Worm (Caenorhabditis elegans) whole organism, L2 larva: ENCODE data around the gene hrpu-1.

Source experiments
- C34F6.9 ChIP-seq: fragments of 150-350 bp; optimal IDR thresholded peaks from 2 replicates; lab custom pipeline; 2014; ENCODE audit warnings: missing biosample characterization, missing genetic modification characterization
- F13H6.1 ChIP-seq: sonication (generic microtip); optimal IDR thresholded peaks from 2 replicates; lab custom pipeline; 2016; ENCODE audit warnings: missing genetic modification characterization, missing compliant biosample characterization
- aly-2 ChIP-seq: fragments of 150-350 bp; optimal IDR thresholded peaks from 2 replicates; lab custom pipeline; 2014; ENCODE audit warnings: missing biosample characterization, missing genetic modification characterization
- egl-27 ChIP-seq: sonication (generic microtip); optimal IDR thresholded peaks from 3 replicates; lab custom pipeline; 2017; ENCODE audit warnings: missing biosample characterization, missing genetic modification reagents, missing genetic modification characterization
- elt-3 ChIP-seq: sonication (generic microtip); optimal IDR thresholded peaks from 2 replicates; lab custom pipeline; 2017; ENCODE audit warnings: missing biosample characterization, missing genetic modification characterization
- fos-1 ChIP-seq: fragments of 150-350 bp; optimal IDR thresholded peaks from 2 replicates; lab custom pipeline; 2014; ENCODE audit warnings: missing biosample characterization, missing genetic modification characterization
- lin-39 ChIP-seq: fragments of 150-350 bp; optimal IDR thresholded peaks from 2 replicates; lab custom pipeline; 2014; ENCODE audit warnings: missing biosample characterization, missing genetic modification reagents, missing genetic modification characterization
- mdl-1 ChIP-seq, 2 experiments: fragments of 150-350 bp in 1 of 2; sonication (generic microtip) in 1 of 2; optimal IDR thresholded peaks; 2 replicates each; lab custom pipeline; 2017; ENCODE audit warnings: missing biosample characterization in 2 of 2, missing genetic modification characterization in 2 of 2
- nhr-237 ChIP-seq: fragments of 150-350 bp; optimal IDR thresholded peaks from 2 replicates; lab custom pipeline; 2014; ENCODE audit warnings: missing biosample characterization, missing genetic modification characterization
- nhr-25 ChIP-seq: fragments of 150-350 bp; sonication (generic microtip); optimal IDR thresholded peaks from 3 replicates; lab custom pipeline; 2014; ENCODE audit warnings: missing biosample characterization, missing genetic modification characterization
- nhr-77 ChIP-seq: fragments of 150-350 bp; optimal IDR thresholded peaks from 2 replicates; lab custom pipeline; 2014; ENCODE audit warnings: missing biosample characterization, missing genetic modification characterization
- skn-1 ChIP-seq: sonication (generic microtip); optimal IDR thresholded peaks from 2 replicates; lab custom pipeline; 2017; ENCODE audit warnings: missing biosample characterization, missing genetic modification characterization
- unc-62 ChIP-seq: fragments of 150-350 bp; optimal IDR thresholded peaks from 2 replicates; lab custom pipeline; 2014; ENCODE audit warnings: missing biosample characterization, missing genetic modification reagents, missing genetic modification characterization
- ztf-11 ChIP-seq: sonication (generic microtip); optimal IDR thresholded peaks from 2 replicates; lab custom pipeline; 2017; ENCODE audit warnings: missing biosample characterization, missing genetic modification characterization

ce11 chrIV:15037492-15037891 is 1.9 kb upstream of the hrpu-1 start:
- TF ChIP-seq nhr-237 (tag; lab: Kevin White, UChicago) (no peak), aly-2 (tag; lab: Kevin White, UChicago) (no peak), lin-39 (tag; lab: Kevin White, UChicago) (no peak), nhr-25 (tag; lab: Kevin White, UChicago) (no peak), unc-62 (GFP tag; lab: Kevin White, UChicago) (no peak), nhr-77 (no peak), ztf-11 (no peak), mdl-1 (tag; optimal IDR thresholded peaks at IDR 0.05; lab: Kevin White, UChicago) (no peak), elt-3 (tag; lab: Kevin White, UChicago) (no peak), egl-27 (tag; lab: Kevin White, UChicago) (no peak), skn-1 (no peak), C34F6.9 (tag; lab: Kevin White, UChicago) (no peak), fos-1 (tag; lab: Kevin White, UChicago) (no peak), F13H6.1 (tag; lab: Kevin White, UChicago) (no peak)
